Worm (Caenorhabditis elegans): Measurements from ENCODE around the gene C06A6.7.

The C06A6.7 gene

DNA sequence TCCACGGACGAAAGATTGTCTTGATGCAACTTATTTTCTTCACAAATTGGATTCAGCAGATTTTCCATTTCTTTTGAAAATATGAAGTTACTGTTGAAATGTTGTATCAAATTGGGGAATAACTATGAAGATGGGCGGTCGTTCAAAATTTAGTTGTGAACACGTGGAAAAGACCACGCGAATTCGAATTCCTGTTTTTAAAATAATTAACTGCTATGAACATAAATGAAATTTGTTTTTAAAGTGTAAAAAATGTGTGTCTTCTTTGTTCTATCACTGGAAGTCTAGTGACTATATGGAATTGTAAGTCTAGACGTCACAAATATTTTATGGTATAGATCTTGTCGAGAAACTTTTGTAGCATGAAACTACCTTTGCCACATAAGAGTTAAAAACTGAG, at the start of gene C06A6.7:
Gene C06A6.7, minus strand, starts transcription at position 101 of the 400 bp plus-strand sequence.
- TF ChIP-seq cebp-1 (GFP tag; IDR thresholded peaks at IDR 0.05) (no peak), cebp-1 (tag; optimal IDR thresholded peaks at IDR 0.05) (no peak), snpc-1.3 (tag; optimal IDR thresholded peaks at IDR 0.05; ENCODE audit: insufficient read depth) (no peak), F37B4.10 (GFP tag; IDR thresholded peaks at IDR 0.05) (no peak), lsy-27 (tag; optimal IDR thresholded peaks at IDR 0.05; ENCODE audit: borderline replicate concordance, insufficient read depth) (no peak), bed-1 (GFP tag; IDR thresholded peaks at IDR 0.05) (no peak), rpc-1 (optimal IDR thresholded peaks at IDR 0.05) (no peak), rpc-1 (tag; optimal IDR thresholded peaks at IDR 0.05) (no peak), cebp-2 (GFP tag; IDR thresholded peaks at IDR 0.05) (no peak), lsl-1 (GFP tag; optimal IDR thresholded peaks at IDR 0.05) (no peak), unc-62 (GFP tag; optimal IDR thresholded peaks at IDR 0.05) (no peak)

DNA sequence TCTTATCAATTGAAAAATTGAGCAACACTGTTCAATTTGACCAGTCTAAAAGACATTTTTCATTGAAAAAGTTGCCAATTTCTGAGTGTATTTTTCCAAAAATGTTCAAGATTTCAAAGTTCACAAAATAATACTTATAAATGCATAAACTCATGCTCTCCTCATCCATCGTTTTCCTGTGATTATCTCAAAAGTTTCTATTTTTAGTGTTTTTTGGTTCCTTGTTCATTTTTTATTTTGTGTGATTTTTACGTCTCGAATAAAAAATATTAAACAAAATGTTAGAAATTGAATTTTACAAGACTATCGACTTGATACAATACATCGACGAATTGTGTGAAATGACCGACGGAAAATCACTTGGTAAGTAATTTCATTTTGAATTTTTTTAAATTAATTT, 43.4 kb upstream of the C06A6.7 start, which contains the start of gene atic-1:
Gene atic-1, plus strand, starts transcription at position 301 of the 400 bp plus-strand sequence.
- no peak for TF ChIP-seq C06A6.2 (GFP tag; conservative IDR thresholded peaks at IDR 0.05)
- TF ChIP-seq snpc-1.3 (tag; optimal IDR thresholded peaks at IDR 0.05; ENCODE audit: insufficient read depth): no peak
- TF ChIP-seq attf-6 (GFP tag; IDR thresholded peaks at IDR 0.05): no peak
- TF ChIP-seq egl-18 (GFP tag; IDR thresholded peaks at IDR 0.05): no peak
- TF ChIP-seq nfya-2 (GFP tag; IDR thresholded peaks at IDR 0.05): no peak
- TF ChIP-seq ztf-18 (tag; optimal IDR thresholded peaks at IDR 0.05): no peak
- TF ChIP-seq F23B12.7 (tag; optimal IDR thresholded peaks at IDR 0.05; ENCODE audit: insufficient read depth): no peak
- no peak for TF ChIP-seq F57C9.4 (tag; optimal IDR thresholded peaks at IDR 0.05)
- no peak for TF ChIP-seq chd-7 (tag; optimal IDR thresholded peaks at IDR 0.05)
- TF ChIP-seq nhr-120 (GFP tag; IDR thresholded peaks at IDR 0.05): no peak
- TF ChIP-seq mes-4 (tag; optimal IDR thresholded peaks at IDR 0.05): no peak

DNA sequence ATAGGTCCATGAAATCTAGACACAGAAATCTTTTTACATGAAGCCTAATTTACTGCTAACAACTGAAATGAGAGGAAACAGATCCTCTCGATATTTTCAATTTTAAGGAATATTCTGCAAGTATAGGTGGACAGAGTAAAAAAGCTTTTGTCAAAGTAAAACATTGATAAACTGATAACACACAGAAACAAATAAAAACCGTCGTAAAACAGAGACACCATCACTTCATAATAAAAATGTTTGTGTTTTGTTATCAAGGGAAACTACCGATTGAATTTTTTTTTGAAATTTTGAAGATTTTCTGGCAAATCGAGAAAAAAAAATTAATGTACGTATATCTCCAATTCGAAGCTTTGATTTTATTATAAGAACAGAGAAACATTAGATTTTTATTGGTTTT, 42.8 kb upstream of the C06A6.7 start:
- TF ChIP-seq ceh-79 (tag; optimal IDR thresholded peaks at IDR 0.05) (no peak), mxl-1 (tag; optimal IDR thresholded peaks at IDR 0.05) (no peak), F33H1.4 (GFP tag; IDR thresholded peaks at IDR 0.05) (no peak), aptf-2 (GFP tag; conservative IDR thresholded peaks at IDR 0.05) (no peak), C06A6.2 (GFP tag; conservative IDR thresholded peaks at IDR 0.05) (no peak), ztf-6 (GFP tag; IDR thresholded peaks at IDR 0.05) (no peak), Y95B8A.8 (GFP tag; IDR thresholded peaks at IDR 0.05) (no peak), unc-130 (GFP tag; optimal IDR thresholded peaks at IDR 0.05) (no peak), F10E7.11 (tag; optimal IDR thresholded peaks at IDR 0.05) (no peak), nhr-179 (tag; optimal IDR thresholded peaks at IDR 0.05) (no peak), madf-3 (GFP tag; IDR thresholded peaks at IDR 0.05) (no peak), rpc-1 (optimal IDR thresholded peaks at IDR 0.05) (no peak), rpc-1 (tag; optimal IDR thresholded peaks at IDR 0.05) (no peak), efl-1 (GFP tag; optimal IDR thresholded peaks at IDR 0.05) (no peak), tbp1 (GFP tag; optimal IDR thresholded peaks at IDR 0.05) (no peak), B0019.2 (GFP tag; conservative IDR thresholded peaks at IDR 0.05) (no peak), pbrm-1 (GFP tag; IDR thresholded peaks at IDR 0.05) (no peak), madf-6 (GFP tag; IDR thresholded peaks at IDR 0.05) (no peak), cebp-1 (GFP tag; IDR thresholded peaks at IDR 0.05) (no peak), cebp-1 (tag; optimal IDR thresholded peaks at IDR 0.05) (no peak), dox-1 (GFP tag; IDR thresholded peaks at IDR 0.05) (no peak)
